Fruit fly (Drosophila melanogaster) whole organism, embryonic: ENCODE data around the gene CG16972.

Experiments
- CG10565 ChIP-seq: fragments of 200-800 bp; sonication (Bioruptor generic); optimal IDR thresholded peaks from 3 replicates; lab custom pipeline; 2016; ENCODE audit warnings: missing biosample characterization, mild to moderate bottlenecking, missing genetic modification characterization
- Xbp1 ChIP-seq: fragments of 200-800 bp; sonication (Bioruptor generic); optimal IDR thresholded peaks from 3 replicates; lab custom pipeline; 2016; ENCODE audit warnings: missing biosample characterization, mild to moderate bottlenecking, missing genetic modification characterization
- her ChIP-seq: fragments of 200-800 bp; sonication (Bioruptor generic); optimal IDR thresholded peaks from 2 replicates; lab custom pipeline; 2016; ENCODE audit warnings: missing biosample characterization, missing genetic modification characterization
- vvl ChIP-seq: fragments of 200-800 bp; sonication (Bioruptor generic); IDR thresholded peaks from 2 replicates; pipeline ENCODE4 v1.3.6; 2022; ENCODE audit warnings: missing biosample characterization, missing genetic modification characterization

DNA sequence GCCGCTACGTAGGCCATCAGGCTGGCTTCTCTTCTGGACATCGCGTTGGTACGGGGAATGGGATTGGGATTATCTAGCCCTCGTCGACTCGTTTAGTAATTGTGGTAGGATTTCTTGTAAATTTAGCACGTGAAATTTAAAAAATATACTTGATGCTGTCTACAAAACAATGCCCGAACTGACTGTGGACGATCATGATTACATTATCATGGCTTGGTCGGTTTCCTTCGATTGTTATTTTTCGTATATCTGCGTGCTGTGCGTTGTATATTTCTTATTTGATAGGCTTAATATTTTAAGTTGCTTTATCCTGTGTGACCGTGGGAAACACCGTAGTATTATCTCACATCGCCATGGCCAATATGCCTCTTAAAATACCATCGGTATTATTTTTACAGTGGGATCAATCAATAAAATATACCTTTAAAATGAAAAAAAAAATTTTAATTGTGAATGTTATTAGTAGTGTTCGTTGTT, at the start of gene CG16972:
- TF ChIP-seq Xbp1 (GFP tag; lab: Kevin White, UChicago) (no peak), her (GFP tag; lab: Kevin White, UChicago) (no peak), vvl (GFP tag; lab: Robert Waterston, UW) (no peak), CG10565 (GFP tag; lab: Kevin White, UChicago) (no peak)
